Worm (Caenorhabditis elegans): ENCODE measurements around the gene math-7.

DNA sequence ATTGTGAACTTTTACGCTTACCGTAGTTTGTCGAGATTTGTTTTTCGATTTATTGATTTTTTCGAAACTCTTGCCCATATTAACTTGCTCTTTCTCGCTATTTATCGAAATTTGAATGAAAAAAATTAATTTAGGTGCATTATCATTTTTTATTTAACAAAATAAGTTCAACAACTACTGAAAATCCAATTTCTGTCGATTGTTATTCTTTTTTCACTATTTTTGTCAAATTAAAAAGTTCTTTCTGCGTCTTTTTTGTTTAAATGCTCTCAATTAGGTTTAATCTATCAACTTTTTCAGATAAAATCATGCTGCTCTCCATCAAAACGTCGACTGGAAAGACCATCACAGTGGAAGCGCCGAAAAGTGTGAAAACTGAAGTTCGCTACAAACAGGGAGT is 39.9 kb upstream of the math-7 start, which contains the start of gene F52C6.2:
- TF ChIP-seq nhr-11 (tag; optimal IDR thresholded peaks at IDR 0.05) (no peak), unc-86 (tag; optimal IDR thresholded peaks at IDR 0.05) (no peak), rnt-1 (tag; optimal IDR thresholded peaks at IDR 0.05) (no peak), mdl-1 (tag; optimal IDR thresholded peaks at IDR 0.05) (no peak), nhr-77 (tag; optimal IDR thresholded peaks at IDR 0.05) (no peak), fos-1 (tag; optimal IDR thresholded peaks at IDR 0.05) (no peak), pag-3 (tag; optimal IDR thresholded peaks at IDR 0.05; ENCODE audit: borderline replicate concordance, insufficient read depth) (no peak), ama-1 (optimal IDR thresholded peaks at IDR 0.05) (no peak), lin-39 (tag; optimal IDR thresholded peaks at IDR 0.05) (no peak), mab-9 (GFP tag; IDR thresholded peaks at IDR 0.05) (no peak), elt-3 (tag; optimal IDR thresholded peaks at IDR 0.05) (no peak)
